Fruit fly (Drosophila melanogaster) whole organism, embryonic: Measurements from ENCODE around the gene CG4278.

Experiments used
- ATbp ChIP-seq: fragments of 200-800 bp; sonication (Bioruptor generic); optimal IDR thresholded peaks from 2 replicates; lab custom pipeline; 2017; ENCODE audit warnings: missing biosample characterization, mild to moderate bottlenecking, missing genetic modification characterization, missing genetic modification reagents
- Antp ChIP-seq: fragments of 200-800 bp; sonication (Bioruptor generic); optimal IDR thresholded peaks from 3 replicates; lab custom pipeline; 2016; ENCODE audit warnings: missing biosample characterization, missing genetic modification characterization
- B-H1 ChIP-seq: fragments of 200-800 bp; sonication (Bioruptor generic); IDR thresholded peaks from 3 replicates; pipeline ENCODE4 v1.3.6; 2022; ENCODE audit warnings: missing biosample characterization, missing genetic modification characterization
- B-H2 ChIP-seq: fragments of 200-800 bp; sonication (Bioruptor generic); optimal IDR thresholded peaks from 2 replicates; lab custom pipeline; 2018; ENCODE audit warnings: missing biosample characterization, mild to moderate bottlenecking, missing genetic modification characterization
- Bdp1 ChIP-seq: fragments of 200-800 bp; sonication (Bioruptor generic); optimal IDR thresholded peaks from 3 replicates; lab custom pipeline; 2016; ENCODE audit warnings: missing biosample characterization, missing genetic modification characterization
- CG1024 ChIP-seq: fragments of 200-800 bp; sonication (Bioruptor generic); IDR thresholded peaks from 2 replicates; pipeline ENCODE4 v1.3.6; 2022; ENCODE audit warnings: missing biosample characterization, missing genetic modification characterization
- CG10274 ChIP-seq: fragments of 200-800 bp; sonication (Bioruptor generic); optimal IDR thresholded peaks from 3 replicates; lab custom pipeline; 2017; ENCODE audit warnings: missing biosample characterization, mild to moderate bottlenecking, missing genetic modification characterization
- CG10431 ChIP-seq: fragments of 200-800 bp; sonication (Bioruptor generic); optimal IDR thresholded peaks from 3 replicates; lab custom pipeline; 2018; ENCODE audit warnings: missing biosample characterization, mild to moderate bottlenecking, missing genetic modification characterization
- CG14965 ChIP-seq: fragments of 200-800 bp; sonication (Bioruptor generic); optimal IDR thresholded peaks from 2 replicates; lab custom pipeline; 2016; ENCODE audit warnings: missing biosample characterization, missing genetic modification characterization, borderline replicate concordance
- CG16863 ChIP-seq: fragments of 200-800 bp; sonication (Bioruptor generic); optimal IDR thresholded peaks from 3 replicates; lab custom pipeline; 2016; ENCODE audit warnings: missing biosample characterization, missing genetic modification characterization
- CG1792 ChIP-seq: fragments of 200-800 bp; sonication (Bioruptor generic); optimal IDR thresholded peaks from 2 replicates; lab custom pipeline; 2016; ENCODE audit warnings: missing biosample characterization, missing genetic modification characterization
- CG18764 ChIP-seq: fragments of 200-800 bp; sonication (Bioruptor generic); optimal IDR thresholded peaks from 3 replicates; lab custom pipeline; 2016; ENCODE audit warnings: missing biosample characterization, missing genetic modification characterization
- CG2116 ChIP-seq: fragments of 200-800 bp; sonication (Bioruptor generic); optimal IDR thresholded peaks from 3 replicates; lab custom pipeline; 2018; ENCODE audit warnings: missing biosample characterization, mild to moderate bottlenecking, missing genetic modification characterization
- CG2712 ChIP-seq: fragments of 200-800 bp; optimal IDR thresholded peaks from 3 replicates; lab custom pipeline; 2019; ENCODE audit warnings: missing biosample characterization, mild to moderate bottlenecking, missing genetic modification characterization, moderate library complexity
- CG34376 ChIP-seq: fragments of 200-800 bp; sonication (Bioruptor generic); optimal IDR thresholded peaks from 2 replicates; lab custom pipeline; 2018; ENCODE audit warnings: missing biosample characterization, mild to moderate bottlenecking, missing genetic modification characterization
- CG34422 ChIP-seq: fragments of 200-800 bp; sonication (Bioruptor generic); IDR thresholded peaks from 3 replicates; pipeline ENCODE4 v1.3.6; 2022; ENCODE audit warnings: missing biosample characterization, missing genetic modification characterization
- CG4820 ChIP-seq: fragments of 200-800 bp; sonication (Bioruptor generic); optimal IDR thresholded peaks from 3 replicates; lab custom pipeline; 2016; ENCODE audit warnings: missing biosample characterization, missing genetic modification characterization
- CG5245 ChIP-seq: fragments of 200-800 bp; sonication (Bioruptor generic); optimal IDR thresholded peaks from 3 replicates; lab custom pipeline; 2016; ENCODE audit warnings: missing biosample characterization, missing genetic modification characterization
- CG6689 ChIP-seq: fragments of 200-800 bp; sonication (Bioruptor generic); IDR thresholded peaks from 2 replicates; pipeline ENCODE4 v1.3.6; 2022; ENCODE audit warnings: missing biosample characterization, missing genetic modification characterization
- CG8290 ChIP-seq, 3 experiments: fragments of 200-800 bp; sonication (Bioruptor generic); optimal IDR thresholded peaks; 2 replicates each; lab custom pipeline; 2016 to 2019; ENCODE audit warnings: missing biosample characterization in 3 of 3, missing genetic modification characterization in 3 of 3, mild to moderate bottlenecking in 2 of 3, moderate library complexity in 1 of 3
- CG9215 ChIP-seq: fragments of 200-800 bp; sonication (Bioruptor generic); IDR thresholded peaks from 2 replicates; pipeline ENCODE4 v1.3.6; 2022; ENCODE audit warnings: missing biosample characterization, missing genetic modification characterization
- Dip2 ChIP-seq: fragments of 200-800 bp; sonication (Bioruptor generic); IDR thresholded peaks from 2 replicates; pipeline ENCODE4 v1.3.6; 2022; ENCODE audit warnings: missing biosample characterization, missing genetic modification characterization
- Fer3 ChIP-seq: fragments of 200-800 bp; sonication (Bioruptor generic); optimal IDR thresholded peaks from 2 replicates; lab custom pipeline; 2018; ENCODE audit warnings: missing biosample characterization, mild to moderate bottlenecking, missing genetic modification characterization, moderate library complexity
- GATAe ChIP-seq: fragments of 200-800 bp; sonication (Bioruptor generic); conservative IDR thresholded peaks from 2 replicates; pipeline ENCODE4 v1.3.6; 2022; ENCODE audit warnings: missing biosample characterization, missing genetic modification characterization
- Hmr ChIP-seq: fragments of 200-800 bp; sonication (Bioruptor generic); optimal IDR thresholded peaks from 3 replicates; lab custom pipeline; 2017; ENCODE audit warnings: mild to moderate bottlenecking, missing biosample characterization, missing genetic modification reagents, missing genetic modification characterization
- Myb ChIP-seq: fragments of 200-800 bp; sonication (Bioruptor generic); optimal IDR thresholded peaks from 2 replicates; lab custom pipeline; 2016; ENCODE audit warnings: missing biosample characterization, missing genetic modification characterization
- bab2 ChIP-seq: fragments of 200-800 bp; sonication (Bioruptor generic); optimal IDR thresholded peaks from 2 replicates; lab custom pipeline; 2016; ENCODE audit warnings: missing biosample characterization, missing genetic modification characterization
- btn ChIP-seq: fragments of 200-800 bp; sonication (Bioruptor generic); optimal IDR thresholded peaks from 2 replicates; lab custom pipeline; 2016; ENCODE audit warnings: missing biosample characterization, missing genetic modification characterization
- croc ChIP-seq: fragments of 200-800 bp; sonication (Bioruptor generic); conservative IDR thresholded peaks from 3 replicates; pipeline ENCODE4 v1.3.6; 2022; ENCODE audit warnings: missing biosample characterization, missing genetic modification characterization
- dysf ChIP-seq: fragments of 200-800 bp; sonication (Bioruptor generic); IDR thresholded peaks from 3 replicates; pipeline ENCODE4 v1.3.6; 2022; ENCODE audit warnings: missing biosample characterization, missing genetic modification characterization
- esg ChIP-seq: fragments of 200-800 bp; sonication (Bioruptor generic); conservative IDR thresholded peaks from 2 replicates; pipeline ENCODE4 v1.3.6; 2022; ENCODE audit warnings: missing biosample characterization, missing genetic modification characterization
- fd3F ChIP-seq: fragments of 200-800 bp; sonication (Bioruptor generic); optimal IDR thresholded peaks from 2 replicates; lab custom pipeline; 2018; ENCODE audit warnings: missing biosample characterization, mild to moderate bottlenecking, missing genetic modification characterization, moderate library complexity
- gcm ChIP-seq: fragments of 200-800 bp; sonication (Bioruptor generic); optimal IDR thresholded peaks from 2 replicates; lab custom pipeline; 2019; ENCODE audit warnings: missing biosample characterization, mild to moderate bottlenecking, missing genetic modification characterization, moderate library complexity
- gcm2 ChIP-seq: fragments of 200-800 bp; sonication (Bioruptor generic); optimal IDR thresholded peaks from 2 replicates; lab custom pipeline; 2016; ENCODE audit warnings: missing biosample characterization, missing genetic modification characterization
- grn ChIP-seq: fragments of 200-800 bp; sonication (Bioruptor generic); optimal IDR thresholded peaks from 3 replicates; lab custom pipeline; 2017; ENCODE audit warnings: missing biosample characterization, missing genetic modification characterization
- gro ChIP-seq: fragments of 200-800 bp; sonication (Bioruptor generic); optimal IDR thresholded peaks from 2 replicates; lab custom pipeline; 2016; ENCODE audit warnings: missing biosample characterization, missing genetic modification characterization
- gsb ChIP-seq: fragments of 200-800 bp; sonication (Bioruptor generic); IDR thresholded peaks from 2 replicates; pipeline ENCODE4 v1.3.6; 2022; ENCODE audit warnings: missing biosample characterization, missing genetic modification characterization
- gt ChIP-seq: fragments of 200-800 bp; sonication (Bioruptor generic); IDR thresholded peaks from 2 replicates; pipeline ENCODE4 v1.3.6; 2022; ENCODE audit warnings: missing biosample characterization, missing genetic modification characterization
- insv ChIP-seq, 2 experiments: fragments of 200-800 bp; sonication (Bioruptor generic); optimal IDR thresholded peaks; 3 replicates each; lab custom pipeline; 2016 to 2018; ENCODE audit warnings: missing biosample characterization in 2 of 2, missing genetic modification characterization in 2 of 2
- maf-S ChIP-seq: fragments of 200-800 bp; sonication (Bioruptor generic); optimal IDR thresholded peaks from 2 replicates; lab custom pipeline; 2016; ENCODE audit warnings: missing biosample characterization, missing genetic modification characterization
- odd ChIP-seq: fragments of 200-800 bp; sonication (Bioruptor generic); optimal IDR thresholded peaks from 2 replicates; lab custom pipeline; 2017; ENCODE audit warnings: missing biosample characterization, mild to moderate bottlenecking, missing genetic modification characterization
- org-1 ChIP-seq: fragments of 200-800 bp; sonication (Bioruptor generic); optimal IDR thresholded peaks from 2 replicates; lab custom pipeline; 2017; ENCODE audit warnings: missing biosample characterization, missing genetic modification characterization
- pan ChIP-seq, 4 experiments: fragments of >200 bp in 3 of 4; fragments of 200-800 bp in 1 of 4; sonication (Bioruptor generic) in 1 of 4; optimal IDR thresholded peaks in 3 of 4; IDR thresholded peaks in 1 of 4; 2 replicates each; pipeline versions ENCODE4 v1.3.6 to Lab custom; 2017 to 2022; ENCODE audit warnings: missing biosample characterization in 2 of 4, missing genetic modification characterization in 2 of 4, mixed read lengths in 1 of 4
- pfk ChIP-seq: fragments of 200-800 bp; sonication (Bioruptor generic); optimal IDR thresholded peaks from 2 replicates; lab custom pipeline; 2018; ENCODE audit warnings: missing biosample characterization, mild to moderate bottlenecking, missing genetic modification characterization, moderate library complexity
- pita ChIP-seq: fragments of 200-800 bp; sonication (Bioruptor generic); optimal IDR thresholded peaks from 2 replicates; lab custom pipeline; 2017; ENCODE audit warnings: missing biosample characterization, mild to moderate bottlenecking, missing genetic modification characterization
- schlank ChIP-seq: fragments of 200-800 bp; sonication (Bioruptor generic); optimal IDR thresholded peaks from 2 replicates; lab custom pipeline; 2018; ENCODE audit warnings: missing biosample characterization, mild to moderate bottlenecking, missing genetic modification characterization
- wor ChIP-seq: fragments of 200-800 bp; sonication (Bioruptor generic); IDR thresholded peaks from 2 replicates; pipeline ENCODE4 v1.3.6; 2022; ENCODE audit warnings: missing biosample characterization, missing genetic modification characterization
- z ChIP-seq: fragments of 200-800 bp; sonication (Bioruptor generic); IDR thresholded peaks from 3 replicates; pipeline ENCODE4 v1.3.6; 2022; ENCODE audit warnings: missing biosample characterization, missing genetic modification characterization

Gene CG4278

DNA sequence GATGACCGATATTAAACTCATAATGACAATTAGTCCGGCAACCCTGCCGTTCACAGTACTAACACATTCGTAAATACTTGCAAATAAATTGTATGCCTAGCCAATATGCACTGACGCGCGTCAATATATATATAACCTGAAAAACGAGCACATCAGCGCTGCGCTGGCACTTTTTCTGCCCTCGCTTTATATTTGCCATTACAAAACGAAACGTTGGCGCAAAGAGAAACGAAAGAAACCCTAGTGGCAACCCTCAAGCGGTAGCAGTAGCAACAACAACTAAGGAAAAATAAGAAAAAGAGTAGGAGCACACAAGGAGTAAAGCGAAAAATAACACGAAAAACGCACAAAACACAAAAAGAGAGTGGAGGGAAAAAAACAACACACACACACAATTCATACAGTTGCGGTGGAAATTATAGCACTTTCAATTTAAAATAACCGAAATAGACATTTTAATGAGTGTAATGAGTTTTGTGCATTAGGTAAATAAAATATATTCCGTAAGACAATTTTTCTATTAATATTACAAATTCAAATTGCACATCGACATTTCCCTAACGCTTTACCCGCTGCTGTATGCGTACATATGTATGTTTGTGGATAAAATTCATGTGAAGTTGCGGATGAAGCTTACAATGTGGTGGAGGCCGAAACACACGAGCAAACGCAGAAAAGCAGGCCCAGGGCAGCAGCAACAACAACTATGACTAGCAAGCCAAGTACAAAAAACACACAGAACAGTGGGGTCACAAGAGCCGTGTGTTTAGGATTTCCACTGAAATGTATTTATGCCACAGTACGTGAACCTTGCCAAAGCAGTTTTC is 24.1 kb downstream of the CG4278 start (continued):
- TF ChIP-seq CG1024 (GFP tag; lab: Robert Waterston, UW) (peak; percentile 97), bab2 (GFP tag; lab: Kevin White, UChicago) (peak; percentile 98), Dip2 (GFP tag; lab: Robert Waterston, UW) (peak; percentile 74), Fer3 (tag; lab: Kevin White, UChicago) (peak; percentile 99), z (GFP tag; lab: Robert Waterston, UW) (peak; percentile 84), CG6689 (GFP tag; lab: Robert Waterston, UW) (peak; percentile 99), ATbp (GFP tag; lab: Kevin White, UChicago) (peak; percentile 99), CG5245 (GFP tag; lab: Kevin White, UChicago) (peak; percentile 99), CG16863 (GFP tag; lab: Kevin White, UChicago) (peak; percentile 98), CG34422 (GFP tag; lab: Robert Waterston, UW) (peak; percentile 99), CG1792 (GFP tag; lab: Kevin White, UChicago) (peak; percentile 96), pan (optimal IDR thresholded peaks at IDR 0.05; lab: Kevin White, UChicago) (no peak), pan (GFP tag; optimal IDR thresholded peaks at IDR 0.05 in 1 of 2, IDR thresholded peaks at IDR 0.05 in 1 of 2) (peak in 1 of 2 experiments; percentile 99), grn (GFP tag; lab: Kevin White, UChicago) (peak; percentile 88), CG10431 (GFP tag; lab: Kevin White, UChicago) (peak; percentile 96), pfk (GFP tag; lab: Kevin White, UChicago) (peak; percentile 55), dysf (GFP tag; lab: Robert Waterston, UW) (peak; percentile 99), pita (GFP tag; lab: Kevin White, UChicago) (no peak), CG9215 (peak; percentile 98), insv (GFP tag; optimal IDR thresholded peaks at IDR 0.05; lab: Kevin White, UChicago) (peak; percentile 56 to 83), gt (GFP tag; lab: Robert Waterston, UW) (peak; percentile 93), gsb (GFP tag; lab: Robert Waterston, UW) (peak; percentile 97), org-1 (peak; percentile 99), esg (peak; percentile 99), B-H1 (GFP tag; lab: Robert Waterston, UW) (peak; percentile 98), Bdp1 (peak; percentile 91), CG10274 (GFP tag; lab: Kevin White, UChicago) (peak; percentile 95), CG14965 (GFP tag; lab: Kevin White, UChicago) (peak; percentile 81), odd (GFP tag; lab: Kevin White, UChicago) (peak; percentile 99), fd3F (GFP tag; lab: Kevin White, UChicago) (peak; percentile 99), gro (peak; percentile 98), schlank (tag; lab: Kevin White, UChicago) (peak; percentile 98), Myb (GFP tag; lab: Kevin White, UChicago) (peak; percentile 90), B-H2 (GFP tag; lab: Kevin White, UChicago) (peak; percentile 98), wor (GFP tag; lab: Robert Waterston, UW) (peak; percentile 98), GATAe (GFP tag; lab: Robert Waterston, UW) (peak; percentile 93), CG2712 (tag; lab: Kevin White, UChicago) (peak; percentile 99), gcm (peak; percentile 99), gcm2 (peak; percentile 99), btn (GFP tag; lab: Kevin White, UChicago) (peak; percentile 97), Hmr (peak; percentile 99), croc (GFP tag; lab: Robert Waterston, UW) (peak; percentile 98), Antp (GFP tag; lab: Kevin White, UChicago) (peak; percentile 97), CG2116 (GFP tag; lab: Kevin White, UChicago) (peak; percentile 89), CG8290 (GFP tag; optimal IDR thresholded peaks at IDR 0.05; lab: Kevin White, UChicago) (peak; percentile 98), CG8290 (tag; optimal IDR thresholded peaks at IDR 0.05; lab: Kevin White, UChicago) (peak; percentile 95 to 99), CG18764 (GFP tag; lab: Kevin White, UChicago) (peak; percentile 97), CG4820 (GFP tag; lab: Kevin White, UChicago) (peak; percentile 98), maf-S (peak; percentile 96), CG34376 (peak; percentile 100)
